Fruit fly (Drosophila melanogaster) whole organism, embryonic: ENCODE data around the gene CG3165.

ENCODE experiments used
- Bgb ChIP-seq: fragments of 200-800 bp; sonication (Bioruptor generic); IDR thresholded peaks from 2 replicates; pipeline ENCODE4 v1.3.6; 2022; ENCODE audit warnings: missing biosample characterization, missing genetic modification characterization; ENCODE audit not compliant: partially characterized antibody
- CG11085 ChIP-seq: fragments of 200-800 bp; sonication (Bioruptor generic); IDR thresholded peaks from 2 replicates; pipeline ENCODE4 v1.3.6; 2022; ENCODE audit warnings: missing biosample characterization, missing genetic modification characterization
- CG12744 ChIP-seq: fragments of 200-800 bp; sonication (Bioruptor generic); optimal IDR thresholded peaks from 2 replicates; lab custom pipeline; 2016; ENCODE audit warnings: missing biosample characterization, missing genetic modification characterization
- CG13624 ChIP-seq: fragments of 200-800 bp; sonication (Bioruptor generic); optimal IDR thresholded peaks from 2 replicates; lab custom pipeline; 2016; ENCODE audit warnings: missing biosample characterization, missing genetic modification characterization
- CG14014 ChIP-seq: fragments of 200-800 bp; sonication (Bioruptor generic); IDR thresholded peaks from 2 replicates; pipeline ENCODE4 v1.3.6; 2022; ENCODE audit warnings: missing biosample characterization, missing genetic modification characterization
- CG1529 ChIP-seq: fragments of 200-800 bp; sonication (Bioruptor generic); optimal IDR thresholded peaks from 3 replicates; lab custom pipeline; 2018; ENCODE audit warnings: missing biosample characterization, missing genetic modification characterization
- CG1647 ChIP-seq: fragments of 200-800 bp; sonication (Bioruptor generic); optimal IDR thresholded peaks from 3 replicates; lab custom pipeline; 2016; ENCODE audit warnings: missing biosample characterization, missing genetic modification characterization
- CG18011 ChIP-seq: fragments of 200-800 bp; sonication (Bioruptor generic); optimal IDR thresholded peaks from 2 replicates; lab custom pipeline; 2017; ENCODE audit warnings: missing biosample characterization, missing genetic modification characterization, mild to moderate bottlenecking, moderate library complexity, missing genotype
- CG30020 ChIP-seq: fragments of 200-800 bp; optimal IDR thresholded peaks from 2 replicates; lab custom pipeline; 2019; ENCODE audit warnings: missing biosample characterization, mild to moderate bottlenecking, missing genetic modification characterization, moderate library complexity
- CG30431 ChIP-seq: fragments of 200-800 bp; sonication (Bioruptor generic); optimal IDR thresholded peaks from 2 replicates; lab custom pipeline; 2017; ENCODE audit warnings: missing biosample characterization, missing genetic modification characterization
- CG31365 ChIP-seq: fragments of 200-800 bp; sonication (Bioruptor generic); optimal IDR thresholded peaks from 2 replicates; lab custom pipeline; 2018; ENCODE audit warnings: missing biosample characterization, mild to moderate bottlenecking, missing genetic modification characterization
- CG34376 ChIP-seq: fragments of 200-800 bp; sonication (Bioruptor generic); optimal IDR thresholded peaks from 2 replicates; lab custom pipeline; 2018; ENCODE audit warnings: missing biosample characterization, mild to moderate bottlenecking, missing genetic modification characterization
- CG3847 ChIP-seq: fragments of 200-800 bp; sonication (Bioruptor generic); IDR thresholded peaks from 2 replicates; pipeline ENCODE4 v1.3.6; 2022; ENCODE audit warnings: missing biosample characterization, missing genetic modification characterization
- CG4617 ChIP-seq: fragments of 200-800 bp; sonication (Bioruptor generic); optimal IDR thresholded peaks from 3 replicates; lab custom pipeline; 2016; ENCODE audit warnings: missing biosample characterization, missing genetic modification characterization, borderline replicate concordance
- CG4820 ChIP-seq: fragments of 200-800 bp; sonication (Bioruptor generic); optimal IDR thresholded peaks from 3 replicates; lab custom pipeline; 2016; ENCODE audit warnings: missing biosample characterization, missing genetic modification characterization
- CG5180 ChIP-seq: fragments of 200-800 bp; sonication (Bioruptor generic); optimal IDR thresholded peaks from 3 replicates; lab custom pipeline; 2017; ENCODE audit warnings: missing biosample characterization, missing genetic modification characterization, mild to moderate bottlenecking, moderate library complexity, missing genetic modification reagents
- CG5245 ChIP-seq: fragments of 200-800 bp; sonication (Bioruptor generic); optimal IDR thresholded peaks from 3 replicates; lab custom pipeline; 2016; ENCODE audit warnings: missing biosample characterization, missing genetic modification characterization
- CG6765 ChIP-seq: fragments of 200-800 bp; sonication (Bioruptor generic); optimal IDR thresholded peaks from 3 replicates; lab custom pipeline; 2017; ENCODE audit warnings: missing biosample characterization, mild to moderate bottlenecking, missing genetic modification characterization
- CG7357 ChIP-seq: fragments of 200-800 bp; sonication (Bioruptor generic); IDR thresholded peaks from 3 replicates; pipeline ENCODE4 v1.3.6; 2022; ENCODE audit warnings: missing biosample characterization, missing genetic modification characterization
- CG7556 ChIP-seq: fragments of 200-800 bp; sonication (Bioruptor generic); optimal IDR thresholded peaks from 2 replicates; lab custom pipeline; 2017; ENCODE audit warnings: missing biosample characterization, mild to moderate bottlenecking, missing genetic modification characterization
- CG7963 ChIP-seq: fragments of 200-800 bp; sonication (Bioruptor generic); IDR thresholded peaks from 3 replicates; pipeline ENCODE4 v1.3.6; 2022; ENCODE audit warnings: missing biosample characterization, missing genetic modification characterization; ENCODE audit not compliant: partially characterized antibody
- CG8388 ChIP-seq: fragments of 200-800 bp; sonication (Bioruptor generic); optimal IDR thresholded peaks from 2 replicates; lab custom pipeline; 2019; ENCODE audit warnings: missing biosample characterization, mild to moderate bottlenecking, missing genetic modification characterization, moderate library complexity
- CG9817 ChIP-seq: fragments of 200-800 bp; sonication (Bioruptor generic); optimal IDR thresholded peaks from 2 replicates; lab custom pipeline; 2018; ENCODE audit warnings: missing biosample characterization, mild to moderate bottlenecking, missing genetic modification characterization, moderate library complexity
- Hmr ChIP-seq: fragments of 200-800 bp; sonication (Bioruptor generic); optimal IDR thresholded peaks from 3 replicates; lab custom pipeline; 2017; ENCODE audit warnings: mild to moderate bottlenecking, missing biosample characterization, missing genetic modification reagents, missing genetic modification characterization
- Hr3 ChIP-seq: fragments of 200-800 bp; sonication (Bioruptor generic); optimal IDR thresholded peaks from 3 replicates; lab custom pipeline; 2016; ENCODE audit warnings: missing biosample characterization, missing genetic modification characterization
- Myb ChIP-seq: fragments of 200-800 bp; sonication (Bioruptor generic); optimal IDR thresholded peaks from 2 replicates; lab custom pipeline; 2016; ENCODE audit warnings: missing biosample characterization, missing genetic modification characterization
- NC2β ChIP-seq: fragments of 200-800 bp; sonication (Bioruptor generic); optimal IDR thresholded peaks from 2 replicates; lab custom pipeline; 2016; ENCODE audit warnings: missing biosample characterization, missing genetic modification characterization
- Nf-YB ChIP-seq: fragments of 200-800 bp; sonication (Bioruptor generic); optimal IDR thresholded peaks from 3 replicates; lab custom pipeline; 2019; ENCODE audit warnings: missing biosample characterization, mild to moderate bottlenecking, missing genetic modification characterization, moderate library complexity
- Oli ChIP-seq: fragments of 200-800 bp; sonication (Bioruptor generic); optimal IDR thresholded peaks from 2 replicates; lab custom pipeline; 2018; ENCODE audit warnings: missing biosample characterization, mild to moderate bottlenecking, missing genetic modification characterization, moderate library complexity
- PHDP ChIP-seq: fragments of 200-800 bp; sonication (Bioruptor generic); optimal IDR thresholded peaks from 3 replicates; lab custom pipeline; 2018; ENCODE audit warnings: missing biosample characterization, mild to moderate bottlenecking, missing genetic modification characterization, moderate library complexity
- Sry-β ChIP-seq: fragments of 200-800 bp; sonication (Bioruptor generic); optimal IDR thresholded peaks from 2 replicates; lab custom pipeline; 2018; ENCODE audit warnings: missing biosample characterization, mild to moderate bottlenecking, missing genetic modification characterization, moderate library complexity
- abd-A ChIP-seq: fragments of 200-800 bp; sonication (Bioruptor generic); optimal IDR thresholded peaks from 3 replicates; lab custom pipeline; 2019; ENCODE audit warnings: missing biosample characterization, mild to moderate bottlenecking, missing genetic modification characterization, moderate library complexity
- ac ChIP-seq: fragments of 200-800 bp; sonication (Bioruptor generic); optimal IDR thresholded peaks from 3 replicates; lab custom pipeline; 2017; ENCODE audit warnings: missing biosample characterization, mild to moderate bottlenecking, missing genetic modification characterization
- chinmo ChIP-seq: fragments of 200-800 bp; sonication (Bioruptor generic); IDR thresholded peaks from 4 replicates; pipeline ENCODE4 v1.3.6; 2022; ENCODE audit warnings: missing biosample characterization, missing genetic modification characterization; ENCODE audit not compliant: partially characterized antibody
- crc ChIP-seq: fragments of 200-800 bp; sonication (Bioruptor generic); optimal IDR thresholded peaks from 2 replicates; lab custom pipeline; 2016; ENCODE audit warnings: missing biosample characterization, missing genetic modification characterization
- disco-r ChIP-seq: fragments of 200-800 bp; sonication (Bioruptor generic); optimal IDR thresholded peaks from 2 replicates; lab custom pipeline; 2016; ENCODE audit warnings: missing biosample characterization, missing genetic modification characterization
- fu2 ChIP-seq: fragments of 200-800 bp; sonication (Bioruptor generic); optimal IDR thresholded peaks from 2 replicates; lab custom pipeline; 2016; ENCODE audit warnings: missing biosample characterization, missing genetic modification characterization
- inv ChIP-seq: fragments of 200-800 bp; sonication (Bioruptor generic); IDR thresholded peaks from 2 replicates; pipeline ENCODE4 v1.3.6; 2022; ENCODE audit warnings: missing biosample characterization, missing genetic modification characterization; ENCODE audit not compliant: partially characterized antibody
- kni ChIP-seq: fragments of 200-800 bp; sonication (Bioruptor generic); optimal IDR thresholded peaks from 3 replicates; lab custom pipeline; 2017; ENCODE audit warnings: mild to moderate bottlenecking, missing biosample characterization, missing genetic modification reagents, missing genetic modification characterization
- luna ChIP-seq: fragments of 200-800 bp; sonication (Bioruptor generic); optimal IDR thresholded peaks from 2 replicates; lab custom pipeline; 2016; ENCODE audit warnings: missing biosample characterization, missing genetic modification characterization
- maf-S ChIP-seq: fragments of 200-800 bp; sonication (Bioruptor generic); optimal IDR thresholded peaks from 2 replicates; lab custom pipeline; 2016; ENCODE audit warnings: missing biosample characterization, missing genetic modification characterization
- nau ChIP-seq: fragments of 200-800 bp; sonication (Bioruptor generic); optimal IDR thresholded peaks from 3 replicates; lab custom pipeline; 2017; ENCODE audit warnings: missing biosample characterization, mild to moderate bottlenecking, missing genetic modification characterization, missing genetic modification reagents
- pan ChIP-seq, 4 experiments: fragments of >200 bp in 3 of 4; fragments of 200-800 bp in 1 of 4; sonication (Bioruptor generic) in 1 of 4; optimal IDR thresholded peaks in 3 of 4; IDR thresholded peaks in 1 of 4; 2 replicates each; pipeline versions ENCODE4 v1.3.6 to Lab custom; 2017 to 2022; ENCODE audit warnings: missing biosample characterization in 2 of 4, missing genetic modification characterization in 2 of 4, mixed read lengths in 1 of 4
- ranshi ChIP-seq: fragments of 200-800 bp; sonication (Bioruptor generic); IDR thresholded peaks from 2 replicates; pipeline ENCODE4 v1.3.6; 2022; ENCODE audit warnings: missing biosample characterization, missing genetic modification characterization
- sd ChIP-seq: fragments of 200-800 bp; sonication (Bioruptor generic); optimal IDR thresholded peaks from 3 replicates; lab custom pipeline; 2018; ENCODE audit warnings: missing biosample characterization, mild to moderate bottlenecking, missing genetic modification characterization, moderate library complexity
- shn ChIP-seq: fragments of 200-800 bp; sonication (Bioruptor generic); optimal IDR thresholded peaks from 3 replicates; lab custom pipeline; 2016; ENCODE audit warnings: missing biosample characterization, missing genetic modification characterization
- ssp ChIP-seq: fragments of 200-800 bp; sonication (Bioruptor generic); IDR thresholded peaks from 2 replicates; pipeline ENCODE4 v1.3.6; 2022; ENCODE audit warnings: missing biosample characterization, missing genetic modification characterization
- unc-4 ChIP-seq: fragments of 200-800 bp; sonication (Bioruptor generic); IDR thresholded peaks from 2 replicates; pipeline ENCODE4 v1.3.6; 2022; ENCODE audit warnings: missing biosample characterization, missing genetic modification characterization; ENCODE audit not compliant: partially characterized antibody
- wdn ChIP-seq: fragments of 200-800 bp; sonication (Bioruptor generic); IDR thresholded peaks from 2 replicates; pipeline ENCODE4 v1.3.6; 2022; ENCODE audit warnings: missing biosample characterization, missing genetic modification characterization

CG3165 gene

dm6 chr2L:2976829-2977228, at the start of gene CG3165, which contains the start of gene CG9641:
CG3165 (plus strand) TSS chr2L:2977122.
CG9641 (minus strand) TSS chr2L:2976862.
- TF ChIP-seq luna (GFP tag; lab: Kevin White, UChicago), result peak; percentile 44
- peak; percentile 48 for TF ChIP-seq CG18011 (GFP tag; lab: Kevin White, UChicago)
- no peak for TF ChIP-seq CG5180
- TF ChIP-seq CG7556 (GFP tag; lab: Kevin White, UChicago), result peak; percentile 79
- peak; percentile 76 for TF ChIP-seq ssp (GFP tag; lab: Robert Waterston, UW)
- peak; percentile 90 for TF ChIP-seq CG4820 (GFP tag; lab: Kevin White, UChicago)
- peak; percentile 51 for TF ChIP-seq Nf-YB (GFP tag; lab: Kevin White, UChicago)
- no peak for TF ChIP-seq Hmr (GFP tag; lab: Kevin White, UChicago)
- TF ChIP-seq CG1529 (GFP tag; lab: Kevin White, UChicago), result no peak
- TF ChIP-seq CG12744 (GFP tag; lab: Kevin White, UChicago), result peak; percentile 56
- TF ChIP-seq ac (GFP tag; lab: Kevin White, UChicago), result no peak
- TF ChIP-seq inv (GFP tag; lab: Robert Waterston, UW), result peak; percentile 94
- no peak for TF ChIP-seq CG31365 (tag; lab: Kevin White, UChicago)
- peak; percentile 87 for TF ChIP-seq CG14014 (GFP tag; lab: Robert Waterston, UW)
- peak; percentile 60 for TF ChIP-seq Sry-β (GFP tag; lab: Kevin White, UChicago)
- TF ChIP-seq CG7357 (GFP tag; lab: Robert Waterston, UW), result peak; percentile 69; the same call in 2 of the 3 replicates
- TF ChIP-seq CG6765 (GFP tag; lab: Kevin White, UChicago), result peak; percentile 47
- TF ChIP-seq kni (GFP tag; lab: Kevin White, UChicago), result no peak
- TF ChIP-seq CG30431 (GFP tag; lab: Kevin White, UChicago), result peak; percentile 62
- TF ChIP-seq CG9817 (tag; lab: Kevin White, UChicago), result peak; percentile 83
- TF ChIP-seq CG1647 (GFP tag; lab: Kevin White, UChicago), result peak; percentile 84
- peak; percentile 75 for TF ChIP-seq crc (GFP tag; lab: Kevin White, UChicago)
- TF ChIP-seq Hr3 (GFP tag; lab: Kevin White, UChicago), result peak; percentile 82
- peak; percentile 78; the same call in 1 of the 2 replicates for TF ChIP-seq ranshi
- TF ChIP-seq nau, result no peak
- TF ChIP-seq CG3847, result peak; percentile 88
- peak; percentile 75 for TF ChIP-seq Oli
- TF ChIP-seq pan (optimal IDR thresholded peaks at IDR 0.05; lab: Kevin White, UChicago), result no peak
- peak in 1 of 2 experiments; percentile 79 for TF ChIP-seq pan (GFP tag; optimal IDR thresholded peaks at IDR 0.05 in 1 of 2, IDR thresholded peaks at IDR 0.05 in 1 of 2)
- TF ChIP-seq wdn (GFP tag; lab: Robert Waterston, UW), result no peak; the same call in 1 of the 2 replicates
- peak; percentile 88 for TF ChIP-seq maf-S (GFP tag; lab: Kevin White, UChicago)
- TF ChIP-seq abd-A (tag; lab: Kevin White, UChicago), result no peak
- peak; percentile 72 for TF ChIP-seq CG8388 (GFP tag; lab: Kevin White, UChicago)
- peak; percentile 76 for TF ChIP-seq CG34376 (GFP tag; lab: Kevin White, UChicago)
- peak; percentile 87 for TF ChIP-seq CG5245 (GFP tag; lab: Kevin White, UChicago)
- TF ChIP-seq chinmo, result peak; percentile 76; the same call in 1 of the 4 replicates
- TF ChIP-seq disco-r (GFP tag; lab: Kevin White, UChicago), result peak; percentile 74
- TF ChIP-seq CG11085 (GFP tag; lab: Robert Waterston, UW), result peak; percentile 51
- peak; percentile 81 for TF ChIP-seq NC2β (GFP tag; lab: Kevin White, UChicago)
- no peak for TF ChIP-seq PHDP (tag; lab: Kevin White, UChicago)
- TF ChIP-seq Bgb (GFP tag; lab: Robert Waterston, UW), result peak; percentile 91
- TF ChIP-seq Myb (GFP tag; lab: Kevin White, UChicago), result peak; percentile 92
- TF ChIP-seq CG30020 (tag; lab: Kevin White, UChicago), result peak; percentile 79
- peak; percentile 92 for TF ChIP-seq CG13624 (GFP tag; lab: Kevin White, UChicago)
- peak; percentile 86 for TF ChIP-seq CG4617 (GFP tag; lab: Kevin White, UChicago)
- peak; percentile 82 for TF ChIP-seq fu2
- peak; percentile 62 for TF ChIP-seq sd
- peak; percentile 86 for TF ChIP-seq shn (GFP tag; lab: Kevin White, UChicago)
- peak; percentile 64 for TF ChIP-seq CG7963
- TF ChIP-seq unc-4 (GFP tag; lab: Robert Waterston, UW), result peak; percentile 97
